Fruit fly (Drosophila melanogaster) whole organism: Measurements from ENCODE around the gene Prosalpha4.

ENCODE experiments used
- CG8478 ChIP-seq: fragments of >200 bp; optimal IDR thresholded peaks from 2 replicates; lab custom pipeline; 2018; ENCODE audit warnings: inconsistent platforms
- Dll ChIP-seq: fragments of >200 bp; optimal IDR thresholded peaks from 2 replicates; lab custom pipeline; 2017
- EcR ChIP-seq, 2 experiments: fragments of >200 bp; optimal IDR thresholded peaks; 2 replicates each; lab custom pipeline; 2017; ENCODE audit warnings: missing biosample characterization in 2 of 2, missing genetic modification characterization in 2 of 2, missing genetic modification reagents in 2 of 2
- pan ChIP-seq: fragments of >200 bp; optimal IDR thresholded peaks from 2 replicates; lab custom pipeline; 2017
- psq ChIP-seq: fragments of >200 bp; optimal IDR thresholded peaks from 2 replicates; lab custom pipeline; 2017
- usp ChIP-seq: fragments of >200 bp; optimal IDR thresholded peaks from 2 replicates; lab custom pipeline; 2017; ENCODE audit warnings: missing biosample characterization, missing genetic modification characterization, mixed read lengths

The Prosalpha4 gene

dm6 chrX:16275854-16276338 lies at the start of gene Prosalpha4, which contains the start of gene kat80:
Gene Prosalpha4 (plus strand): TSS chrX:16276270.
Gene kat80 (minus strand): TSS chrX:16276180.
- no peak for TF ChIP-seq usp
- no peak for TF ChIP-seq psq (lab: Kevin White, UChicago)
- TF ChIP-seq pan (lab: Kevin White, UChicago) = no peak
- no peak for TF ChIP-seq EcR (GFP tag; optimal IDR thresholded peaks at IDR 0.05; lab: Kevin White, UChicago)
- no peak for TF ChIP-seq CG8478
- TF ChIP-seq Dll (lab: Kevin White, UChicago) = no peak

DNA sequence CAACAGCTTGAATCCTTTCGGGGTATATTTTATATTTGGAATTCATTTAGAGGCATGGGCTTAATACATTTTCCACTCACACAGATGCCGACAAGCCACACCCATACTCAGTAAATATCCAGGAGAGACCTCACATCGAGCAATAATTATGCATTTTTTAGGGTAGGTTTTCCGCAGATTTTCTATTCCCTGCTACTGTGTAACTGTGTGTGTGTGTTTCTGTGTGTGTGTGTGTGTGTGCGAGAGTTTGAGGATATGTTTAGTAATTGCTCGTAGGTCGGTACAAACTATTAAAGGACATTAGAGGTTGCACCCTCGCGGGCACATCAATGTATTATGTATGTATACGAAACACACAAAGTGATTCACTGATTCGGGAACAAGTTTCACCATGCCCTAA lies 44.8 kb upstream of the Prosalpha4 start:
- TF ChIP-seq pan (lab: Kevin White, UChicago) (no peak), usp (no peak), CG8478 (no peak), Dll (lab: Kevin White, UChicago) (no peak), EcR (GFP tag; optimal IDR thresholded peaks at IDR 0.05; lab: Kevin White, UChicago) (no peak), psq (lab: Kevin White, UChicago) (no peak)

DNA sequence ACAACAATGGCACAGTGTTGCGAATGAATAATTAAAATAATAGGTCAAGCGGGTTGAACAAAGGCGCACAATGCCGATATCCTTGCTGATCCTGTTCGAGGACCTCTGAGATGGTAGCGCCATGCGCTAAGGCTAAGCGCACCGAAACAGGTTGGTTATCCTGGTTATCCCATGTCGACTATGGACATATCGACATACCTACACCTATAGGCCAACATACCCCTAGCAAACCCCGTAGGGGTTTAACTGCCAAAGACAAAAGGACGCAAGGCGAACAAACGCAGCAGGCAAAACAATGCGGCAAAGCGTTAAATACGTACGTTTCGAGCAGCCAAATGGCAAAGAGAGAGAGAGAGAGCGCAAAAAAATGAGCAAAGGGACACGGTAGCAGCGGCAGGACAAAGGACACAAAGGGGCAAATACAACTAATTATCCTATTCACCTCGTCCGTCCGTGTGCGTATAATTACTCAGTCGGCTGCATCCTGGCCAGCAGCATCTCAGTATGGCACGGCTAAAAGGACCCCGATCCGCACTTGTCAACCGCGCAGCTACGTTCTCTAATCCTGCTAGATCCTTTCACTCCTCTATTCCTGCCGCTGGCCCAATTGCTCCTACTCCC lies 34.1 kb upstream of the Prosalpha4 start:
- no peak for TF ChIP-seq pan (lab: Kevin White, UChicago)
- no peak for TF ChIP-seq usp
- no peak for TF ChIP-seq CG8478
- TF ChIP-seq Dll (lab: Kevin White, UChicago) = no peak
- TF ChIP-seq EcR (GFP tag; optimal IDR thresholded peaks at IDR 0.05; lab: Kevin White, UChicago) = no peak
- no peak for TF ChIP-seq psq (lab: Kevin White, UChicago)

dm6 chrX:16243989-16244388 lies 32.1 kb upstream of the Prosalpha4 start:
- no peak for TF ChIP-seq psq (lab: Kevin White, UChicago)
- no peak for TF ChIP-seq usp

- TF ChIP-seq Dll (lab: Kevin White, UChicago) (no peak), usp (no peak), CG8478 (no peak), pan (lab: Kevin White, UChicago) (no peak), EcR (GFP tag; optimal IDR thresholded peaks at IDR 0.05; lab: Kevin White, UChicago) (no peak), psq (lab: Kevin White, UChicago) (no peak)
Observed at dm6 chrX:16244731-16245130, 31.3 kb upstream of the Prosalpha4 start.

- TF ChIP-seq CG8478 (no peak), usp (no peak), pan (lab: Kevin White, UChicago) (no peak), psq (lab: Kevin White, UChicago) (no peak), EcR (GFP tag; optimal IDR thresholded peaks at IDR 0.05; lab: Kevin White, UChicago) (no peak), Dll (lab: Kevin White, UChicago) (no peak)
Observed at dm6 chrX:16263415-16263814, 12.7 kb upstream of the Prosalpha4 start.

dm6 chrX:16266437-16266836 lies 9.6 kb upstream of the Prosalpha4 start, which contains the start of gene CG12507:
Gene CG12507 (minus strand): TSS chrX:16266537.
- TF ChIP-seq CG8478 (no peak), pan (lab: Kevin White, UChicago) (no peak), psq (lab: Kevin White, UChicago) (no peak), usp (no peak)

DNA sequence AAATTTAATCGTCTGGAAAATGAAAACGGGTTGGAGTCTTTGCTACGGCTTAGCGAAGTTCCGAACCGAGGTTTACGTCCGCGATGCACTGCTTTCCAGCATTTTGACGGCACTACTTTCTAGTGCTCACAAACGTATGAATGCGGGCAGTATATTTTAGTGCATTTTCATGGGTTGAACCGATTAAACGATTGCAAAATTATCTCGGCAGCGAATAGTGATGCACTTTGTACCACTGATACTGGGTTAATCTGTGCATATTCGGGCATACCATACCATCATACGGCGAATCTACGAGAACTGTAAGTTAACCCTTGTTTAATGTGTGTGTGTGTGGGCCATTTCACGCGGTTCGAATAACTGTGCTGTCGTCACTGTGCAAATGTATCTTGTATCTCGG lies 5.3 kb upstream of the Prosalpha4 start, which contains the start of gene Mfe2:
TSS of gene Mfe2 (plus strand) at position 157 of the 400 bp plus-strand sequence.
- no peak for TF ChIP-seq CG8478
- no peak for TF ChIP-seq pan (lab: Kevin White, UChicago)
- TF ChIP-seq psq (lab: Kevin White, UChicago) = no peak
- no peak for TF ChIP-seq usp
- TF ChIP-seq Dll (lab: Kevin White, UChicago) = no peak
- no peak for TF ChIP-seq EcR (GFP tag; optimal IDR thresholded peaks at IDR 0.05; lab: Kevin White, UChicago)

dm6 chrX:16275168-16275853 lies 759 bp upstream of the Prosalpha4 start:
- TF ChIP-seq EcR (GFP tag; optimal IDR thresholded peaks at IDR 0.05; lab: Kevin White, UChicago) (no peak), pan (lab: Kevin White, UChicago) (no peak), psq (lab: Kevin White, UChicago) (no peak), CG8478 (no peak), usp (no peak), Dll (lab: Kevin White, UChicago) (no peak)

DNA sequence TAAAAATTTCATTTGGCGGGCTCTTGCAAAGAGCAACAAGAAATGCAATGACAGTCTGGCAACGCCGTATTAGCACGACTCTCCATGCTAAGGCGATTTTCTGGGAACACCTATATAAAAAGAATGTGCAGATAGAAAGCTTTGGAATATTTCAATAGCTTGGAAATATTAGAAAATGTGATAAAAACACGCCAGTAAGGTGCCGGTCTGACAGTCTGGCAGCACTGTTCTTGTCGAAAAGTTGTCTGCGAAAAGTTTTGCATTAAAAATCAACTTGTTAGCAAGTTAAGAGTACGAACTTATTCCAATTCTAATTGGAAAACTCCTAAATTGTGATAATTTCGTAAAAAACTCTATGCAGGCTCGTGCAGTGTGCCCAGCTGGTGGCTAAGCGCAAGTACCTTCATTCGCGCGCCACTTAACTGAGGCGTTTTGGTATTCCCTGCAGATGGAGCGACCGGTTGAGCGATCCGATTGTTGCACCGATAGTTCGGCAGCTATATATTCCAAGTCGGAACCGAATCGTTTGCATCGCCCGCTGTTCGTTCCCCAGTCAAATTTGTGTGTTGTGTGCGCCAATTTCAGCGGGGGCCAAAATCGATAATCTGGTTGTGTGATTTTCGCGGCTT lies 1.9 kb downstream of the Prosalpha4 start, which contains the start of gene eas:
TSS of gene eas (plus strand) at position 451 of the 629 bp plus-strand sequence.
- TF ChIP-seq usp (no peak), CG8478 (no peak), psq (lab: Kevin White, UChicago) (no peak), pan (lab: Kevin White, UChicago) (no peak), Dll (lab: Kevin White, UChicago) (no peak), EcR (GFP tag; optimal IDR thresholded peaks at IDR 0.05; lab: Kevin White, UChicago) (no peak)

- no peak for TF ChIP-seq usp
- TF ChIP-seq Dll (lab: Kevin White, UChicago) = no peak
- TF ChIP-seq psq (lab: Kevin White, UChicago) = no peak
- TF ChIP-seq CG8478 = no peak
- TF ChIP-seq pan (lab: Kevin White, UChicago) = no peak
- TF ChIP-seq EcR (GFP tag; optimal IDR thresholded peaks at IDR 0.05; lab: Kevin White, UChicago) = no peak
Observed at dm6 chrX:16278783-16279182, 2.7 kb downstream of the Prosalpha4 start.
